Fruit fly (Drosophila melanogaster): ENCODE results near the gene Ctps.

The Ctps gene

dm6 chr3L:15158330-15159114 is 60.8 kb downstream of the Ctps start, which contains the start of the genes Msh6 and Prp31 (continued):
- no peak for TF ChIP-seq Tbp (GFP tag; optimal IDR thresholded peaks at IDR 0.05)
- peak; percentile 50 for TF ChIP-seq jumu (GFP tag; optimal IDR thresholded peaks at IDR 0.05)
- peak; percentile 87 for TF ChIP-seq phol (tag; optimal IDR thresholded peaks at IDR 0.05)
- TF ChIP-seq Asciz (GFP tag; optimal IDR thresholded peaks at IDR 0.05) = no peak
- TF ChIP-seq CG6854 (GFP tag; optimal IDR thresholded peaks at IDR 0.05) = no peak
- TF ChIP-seq ab (GFP tag; optimal IDR thresholded peaks at IDR 0.05) = no peak
- TF ChIP-seq en (GFP tag; optimal IDR thresholded peaks at IDR 0.05) = no peak
- TF ChIP-seq salm (tag; optimal IDR thresholded peaks at IDR 0.05) = no peak
- TF ChIP-seq Sin3A (optimal IDR thresholded peaks at IDR 0.05) = no peak
- TF ChIP-seq chinmo (GFP tag; IDR thresholded peaks at IDR 0.05; ENCODE audit: partially characterized antibody) = no peak
- peak; percentile 75 for TF ChIP-seq CG15696 (tag; optimal IDR thresholded peaks at IDR 0.05)
- no peak for TF ChIP-seq pita (GFP tag; optimal IDR thresholded peaks at IDR 0.05)
- TF ChIP-seq eyg (GFP tag; optimal IDR thresholded peaks at IDR 0.05) = no peak
- no peak for TF ChIP-seq CG10959 (GFP tag; IDR thresholded peaks at IDR 0.05)
- no peak for TF ChIP-seq CG16779 (GFP tag; IDR thresholded peaks at IDR 0.05)
- TF ChIP-seq trh (GFP tag; optimal IDR thresholded peaks at IDR 0.05) = no peak
- TF ChIP-seq CG6654 (GFP tag; optimal IDR thresholded peaks at IDR 0.05) = peak; percentile 44
- no peak for TF ChIP-seq Dll (GFP tag; IDR thresholded peaks at IDR 0.05; ENCODE audit: partially characterized antibody)
- no peak for TF ChIP-seq CG4730 (GFP tag; IDR thresholded peaks at IDR 0.05)
- no peak for TF ChIP-seq Oaz (GFP tag; IDR thresholded peaks at IDR 0.05)
- no peak for TF ChIP-seq Lpt (GFP tag; optimal IDR thresholded peaks at IDR 0.05)
- peak; percentile 69 for TF ChIP-seq pum (GFP tag; optimal IDR thresholded peaks at IDR 0.05)
- TF ChIP-seq CG10267 (tag; optimal IDR thresholded peaks at IDR 0.05) = peak; percentile 71
- TF ChIP-seq Meics (GFP tag; optimal IDR thresholded peaks at IDR 0.05) = peak; percentile 91
- no peak for TF ChIP-seq Lim3 (GFP tag; IDR thresholded peaks at IDR 0.05)
- no peak for TF ChIP-seq CG11085 (GFP tag; IDR thresholded peaks at IDR 0.05)
- TF ChIP-seq CG12769 (tag; optimal IDR thresholded peaks at IDR 0.05) = no peak
- TF ChIP-seq CG18262 (tag; optimal IDR thresholded peaks at IDR 0.05) = peak; percentile 70
- no peak for TF ChIP-seq dan (GFP tag; IDR thresholded peaks at IDR 0.05)
- TF ChIP-seq eve (GFP tag; optimal IDR thresholded peaks at IDR 0.05) = no peak
- no peak for TF ChIP-seq Scr (GFP tag; IDR thresholded peaks at IDR 0.05; ENCODE audit: partially characterized antibody)
- TF ChIP-seq Sox102F (GFP tag; optimal IDR thresholded peaks at IDR 0.05) = peak; percentile 75
- TF ChIP-seq pros (GFP tag; optimal IDR thresholded peaks at IDR 0.05) = no peak
- peak; percentile 61 for TF ChIP-seq D19B (GFP tag; optimal IDR thresholded peaks at IDR 0.05)
- peak; percentile 51 for TF ChIP-seq danr (GFP tag; IDR thresholded peaks at IDR 0.05)
- TF ChIP-seq sr (GFP tag; IDR thresholded peaks at IDR 0.05) = no peak
- no peak for TF ChIP-seq repo (GFP tag; optimal IDR thresholded peaks at IDR 0.05)
- peak; percentile 53; the same call in 1 of the 2 replicates for TF ChIP-seq klu (GFP tag; IDR thresholded peaks at IDR 0.05)
- TF ChIP-seq CG10654 (GFP tag; optimal IDR thresholded peaks at IDR 0.05) = peak; percentile 52
- TF ChIP-seq CG9876 (GFP tag; optimal IDR thresholded peaks at IDR 0.05) = peak; percentile 40
- TF ChIP-seq D (optimal IDR thresholded peaks at IDR 0.05) = no peak
- TF ChIP-seq D (GFP tag; optimal IDR thresholded peaks at IDR 0.05) = peak; percentile 9
- TF ChIP-seq twi (tag; optimal IDR thresholded peaks at IDR 0.05) = peak; percentile 72
- no peak for TF ChIP-seq sd (tag; optimal IDR thresholded peaks at IDR 0.05)
- TF ChIP-seq CG13775 (GFP tag; optimal IDR thresholded peaks at IDR 0.05) = peak; percentile 82
- TF ChIP-seq cato (GFP tag; optimal IDR thresholded peaks at IDR 0.05; ENCODE audit: borderline replicate concordance) = peak; percentile 59
- peak; percentile 82 for TF ChIP-seq row (GFP tag; IDR thresholded peaks at IDR 0.05)
- no peak for TF ChIP-seq CG11723 (GFP tag; optimal IDR thresholded peaks at IDR 0.05)
- TF ChIP-seq Six4 (GFP tag; optimal IDR thresholded peaks at IDR 0.05) = peak; percentile 68
- TF ChIP-seq p53 (GFP tag; optimal IDR thresholded peaks at IDR 0.05) = no peak
- TF ChIP-seq Dfd (GFP tag; optimal IDR thresholded peaks at IDR 0.05) = no peak

All from whole organism, embryonic.